Worm (Caenorhabditis elegans): ENCODE data around the gene Y54G11A.1.

Y54G11A.1 gene

ce11 chrII:14251400-14251940, 17.5 kb downstream of the Y54G11A.1 start (continued):
- peak; percentile 66 for TF ChIP-seq pqm-1 (tag; optimal IDR thresholded peaks at IDR 0.05)

ce11 chrII:14250147-14250965, 18.6 kb downstream of the Y54G11A.1 start, which contains the start of gene hmg-1.1:
hmg-1.1 (plus strand) TSS chrII:14250695.
- no peak for TF ChIP-seq ztf-11 (tag; optimal IDR thresholded peaks at IDR 0.05)
- no peak for TF ChIP-seq ZK546.5 (tag; optimal IDR thresholded peaks at IDR 0.05)
- TF ChIP-seq sea-2 (GFP tag; optimal IDR thresholded peaks at IDR 0.05), result peak; percentile 40
- TF ChIP-seq fkh-2 (tag; optimal IDR thresholded peaks at IDR 0.05), result no peak
- peak; percentile 76 for TF ChIP-seq lsy-12 (tag; optimal IDR thresholded peaks at IDR 0.05)
- TF ChIP-seq elt-2 (tag; optimal IDR thresholded peaks at IDR 0.05), result peak; percentile 71
- TF ChIP-seq elt-1 (tag; optimal IDR thresholded peaks at IDR 0.05), result peak; percentile 18
- TF ChIP-seq snpc-4 (tag; optimal IDR thresholded peaks at IDR 0.05), result peak; percentile 58
- no peak for TF ChIP-seq mdl-1 (tag; optimal IDR thresholded peaks at IDR 0.05)
- peak; percentile 65 for TF ChIP-seq pqm-1 (tag; optimal IDR thresholded peaks at IDR 0.05)
- TF ChIP-seq zag-1 (tag; optimal IDR thresholded peaks at IDR 0.05), result no peak
- no peak for TF ChIP-seq ztf-4 (tag; optimal IDR thresholded peaks at IDR 0.05)
- peak; percentile 59 for TF ChIP-seq jun-1 (tag; optimal IDR thresholded peaks at IDR 0.05)
- no peak for TF ChIP-seq daf-12 (tag; optimal IDR thresholded peaks at IDR 0.05)
- no peak for TF ChIP-seq ceh-9 (tag; optimal IDR thresholded peaks at IDR 0.05)
- TF ChIP-seq lin-39 (tag; optimal IDR thresholded peaks at IDR 0.05), result peak; percentile 11
- TF ChIP-seq fkh-10 (GFP tag; optimal IDR thresholded peaks at IDR 0.05), result no peak
- TF ChIP-seq nfya-1 (tag; optimal IDR thresholded peaks at IDR 0.05; ENCODE audit: insufficient read depth), result peak; percentile 85
- peak; percentile 60 for TF ChIP-seq nhr-25 (tag; optimal IDR thresholded peaks at IDR 0.05)
- peak; percentile 0 for TF ChIP-seq egl-5 (tag; optimal IDR thresholded peaks at IDR 0.05)
- peak; percentile 9 for TF ChIP-seq skn-1 (tag; optimal IDR thresholded peaks at IDR 0.05)
- no peak for TF ChIP-seq unc-62 (GFP tag; optimal IDR thresholded peaks at IDR 0.05)
- TF ChIP-seq nhr-76 (tag; optimal IDR thresholded peaks at IDR 0.05), result no peak
- peak; percentile 68 for TF ChIP-seq egl-27 (tag; optimal IDR thresholded peaks at IDR 0.05)
- peak; percentile 59 for TF ChIP-seq lin-15B (tag; optimal IDR thresholded peaks at IDR 0.05)
- TF ChIP-seq nhr-67 (tag; optimal IDR thresholded peaks at IDR 0.05), result no peak
- peak; percentile 57 for TF ChIP-seq ama-1 (optimal IDR thresholded peaks at IDR 0.05)
- TF ChIP-seq tbx-2 (tag; optimal IDR thresholded peaks at IDR 0.05), result peak; percentile 17
- TF ChIP-seq eor-1 (tag; optimal IDR thresholded peaks at IDR 0.05), result no peak
- no peak for TF ChIP-seq nhr-12 (tag; optimal IDR thresholded peaks at IDR 0.05)
- TF ChIP-seq elt-3 (tag; optimal IDR thresholded peaks at IDR 0.05), result peak in 1 of 3 experiments; percentile 17
- no peak for TF ChIP-seq nhr-77 (tag; optimal IDR thresholded peaks at IDR 0.05)
- no peak for TF ChIP-seq mml-1 (tag; optimal IDR thresholded peaks at IDR 0.05)
- TF ChIP-seq nhr-28 (tag; optimal IDR thresholded peaks at IDR 0.05), result no peak
- TF ChIP-seq ceh-82 (tag; optimal IDR thresholded peaks at IDR 0.05), result no peak
- no peak for TF ChIP-seq nhr-11 (tag; optimal IDR thresholded peaks at IDR 0.05)
- TF ChIP-seq ceh-28 (tag; optimal IDR thresholded peaks at IDR 0.05), result no peak
- TF ChIP-seq ceh-16 (tag; optimal IDR thresholded peaks at IDR 0.05), result no peak
- TF ChIP-seq pha-4 (tag; optimal IDR thresholded peaks at IDR 0.05), result peak; percentile 83
- peak; percentile 22 for TF ChIP-seq nhr-43 (tag; optimal IDR thresholded peaks at IDR 0.05; ENCODE audit: poor library complexity, severe bottlenecking)
- TF ChIP-seq nhr-23 (tag; optimal IDR thresholded peaks at IDR 0.05), result peak; percentile 66
- TF ChIP-seq nhr-237 (tag; optimal IDR thresholded peaks at IDR 0.05), result no peak
- TF ChIP-seq aly-2 (tag; optimal IDR thresholded peaks at IDR 0.05), result no peak
- TF ChIP-seq unc-39 (tag; optimal IDR thresholded peaks at IDR 0.05), result no peak
- TF ChIP-seq fos-1 (tag; optimal IDR thresholded peaks at IDR 0.05), result no peak
- peak; percentile 96 for TF ChIP-seq hmg-11 (tag; optimal IDR thresholded peaks at IDR 0.05)
- TF ChIP-seq R02D3.7 (tag; optimal IDR thresholded peaks at IDR 0.05), result peak; percentile 35
